Fruit fly (Drosophila melanogaster): ENCODE results near the gene Pp2B-14D.

- TF ChIP-seq pan (optimal IDR thresholded peaks at IDR 0.05) (no peak), psq (optimal IDR thresholded peaks at IDR 0.05) (no peak), CG8478 (optimal IDR thresholded peaks at IDR 0.05) (peak; percentile 70), Dll (optimal IDR thresholded peaks at IDR 0.05) (no peak), EcR (GFP tag; optimal IDR thresholded peaks at IDR 0.05) (no peak)
Observed at dm6 chrX:16607828-16608227, 48.0 kb upstream of the Pp2B-14D start.

Data from whole organism.